Worm (Caenorhabditis elegans): Measurements from ENCODE around the gene ins-14.

The ins-14 gene

ce11 chrII:6782738-6783163, 37.1 kb upstream of the ins-14 start (continued):
- TF ChIP-seq ceh-32 (tag; optimal IDR thresholded peaks at IDR 0.05; ENCODE audit: poor library complexity) = no peak
- TF ChIP-seq vab-7 (GFP tag; IDR thresholded peaks at IDR 0.05) = no peak
- TF ChIP-seq zfp-2 (tag; optimal IDR thresholded peaks at IDR 0.05) = no peak
- TF ChIP-seq ztf-11 (tag; optimal IDR thresholded peaks at IDR 0.05) = no peak
- peak; percentile 44 for TF ChIP-seq dmd-6 (GFP tag; IDR thresholded peaks at IDR 0.05)
- TF ChIP-seq F37D6.2 (tag; optimal IDR thresholded peaks at IDR 0.05) = peak; percentile 29
- no peak for TF ChIP-seq attf-4 (tag; optimal IDR thresholded peaks at IDR 0.05)
- TF ChIP-seq T26A8.4 (GFP tag; IDR thresholded peaks at IDR 0.05) = 0 out of 2 replicates have a peak, but pooled peaks have one; percentile 50
- no peak for TF ChIP-seq ztf-7 (tag; optimal IDR thresholded peaks at IDR 0.05)
- TF ChIP-seq lin-1 (GFP tag; IDR thresholded peaks at IDR 0.05) = no peak
- TF ChIP-seq ceh-44 (GFP tag; IDR thresholded peaks at IDR 0.05) = no peak
- TF ChIP-seq F49E8.2 (tag; optimal IDR thresholded peaks at IDR 0.05; ENCODE audit: borderline replicate concordance) = no peak
- no peak for TF ChIP-seq nhr-102 (tag; optimal IDR thresholded peaks at IDR 0.05)
- no peak for TF ChIP-seq daf-19 (GFP tag; conservative IDR thresholded peaks at IDR 0.05)
- TF ChIP-seq Y5F2A.4 (GFP tag; optimal IDR thresholded peaks at IDR 0.05) = no peak
- TF ChIP-seq D1046.2 (GFP tag; IDR thresholded peaks at IDR 0.05) = peak; percentile 77; the same call in 1 of the 2 replicates
- TF ChIP-seq pha-4 (GFP tag; IDR thresholded peaks at IDR 0.05) = no peak
- TF ChIP-seq pha-4 (tag; optimal IDR thresholded peaks at IDR 0.05) = peak; percentile 50
- no peak for TF ChIP-seq fkh-10 (GFP tag; optimal IDR thresholded peaks at IDR 0.05)
- TF ChIP-seq ceh-20 (GFP tag; IDR thresholded peaks at IDR 0.05) = peak; percentile 77
- TF ChIP-seq nhr-48 (tag; optimal IDR thresholded peaks at IDR 0.05) = no peak
- TF ChIP-seq mep-1 (tag; optimal IDR thresholded peaks at IDR 0.05) = peak; percentile 68
- TF ChIP-seq dve-1 (tag; optimal IDR thresholded peaks at IDR 0.05; ENCODE audit: insufficient read depth) = peak; percentile 27
- TF ChIP-seq lsy-2 (tag; optimal IDR thresholded peaks at IDR 0.05) = peak; percentile 25 to 80
- no peak for TF ChIP-seq ces-1 (GFP tag; optimal IDR thresholded peaks at IDR 0.05)
- TF ChIP-seq Y105C5A.15 (GFP tag; IDR thresholded peaks at IDR 0.05) = no peak
- no peak for TF ChIP-seq jun-1 (tag; optimal IDR thresholded peaks at IDR 0.05)
- TF ChIP-seq aly-2 (tag; optimal IDR thresholded peaks at IDR 0.05) = no peak
- TF ChIP-seq T20F7.1 (GFP tag; optimal IDR thresholded peaks at IDR 0.05) = peak; percentile 49
- TF ChIP-seq hmg-1.1 (GFP tag; IDR thresholded peaks at IDR 0.05) = peak; percentile 68
- peak; percentile 69 for TF ChIP-seq ctbp-1 (GFP tag; IDR thresholded peaks at IDR 0.05)
- TF ChIP-seq dmd-9 (GFP tag; IDR thresholded peaks at IDR 0.05) = no peak
- no peak for TF ChIP-seq snpc-1.2 (GFP tag; IDR thresholded peaks at IDR 0.05)
- TF ChIP-seq tra-1 (GFP tag; IDR thresholded peaks at IDR 0.05) = 0 out of 2 replicates have a peak, but pooled peaks have one; percentile 33
- no peak for TF ChIP-seq spr-1 (tag; optimal IDR thresholded peaks at IDR 0.05)
- no peak for TF ChIP-seq nhr-77 (tag; optimal IDR thresholded peaks at IDR 0.05)
- TF ChIP-seq rbr-2 (tag; optimal IDR thresholded peaks at IDR 0.05) = peak; percentile 52
- TF ChIP-seq snpc-4 (tag; optimal IDR thresholded peaks at IDR 0.05) = no peak
- no peak for TF ChIP-seq F26F4.8 (GFP tag; conservative IDR thresholded peaks at IDR 0.05)
- TF ChIP-seq mdt-29 (GFP tag; IDR thresholded peaks at IDR 0.05) = no peak
- no peak for TF ChIP-seq nhr-42 (GFP tag; IDR thresholded peaks at IDR 0.05)
- TF ChIP-seq lin-13 (GFP tag; optimal IDR thresholded peaks at IDR 0.05) = peak; percentile 40
- TF ChIP-seq lim-7 (GFP tag; IDR thresholded peaks at IDR 0.05) = no peak
- no peak for TF ChIP-seq ceh-82 (tag; optimal IDR thresholded peaks at IDR 0.05)
- TF ChIP-seq daf-16 (GFP tag; optimal IDR thresholded peaks at IDR 0.05) = peak in 1 of 2 experiments; percentile 57
- TF ChIP-seq daf-16 (tag; optimal IDR thresholded peaks at IDR 0.05) = peak; percentile 20
- peak in 1 of 2 experiments; percentile 61 for TF ChIP-seq hif-1 (tag; optimal IDR thresholded peaks at IDR 0.05)
- TF ChIP-seq madf-9 (GFP tag; conservative IDR thresholded peaks at IDR 0.05) = 0 out of 2 replicates have a peak, but pooled peaks have one; percentile 23
- 0 out of 2 replicates have a peak, but pooled peaks have one; percentile 40 for TF ChIP-seq arid-1 (GFP tag; conservative IDR thresholded peaks at IDR 0.05)
- TF ChIP-seq zip-11 (GFP tag; IDR thresholded peaks at IDR 0.05) = no peak
- TF ChIP-seq aha-1 (tag) = peak; percentile 90
- TF ChIP-seq nhr-6 (tag; optimal IDR thresholded peaks at IDR 0.05) = no peak
